Worm (Caenorhabditis elegans) whole organism, midembryonic: ENCODE results near the gene ftt-2.

Experiments
- T22C8.4 ChIP-seq: fragments of 200-800 bp; sonication (Bioruptor generic); IDR thresholded peaks from 2 replicates; pipeline ENCODE4 v1.3.6; 2022; ENCODE audit warnings: missing genetic modification characterization, missing compliant biosample characterization
- cog-1 ChIP-seq: sonication (generic microtip); optimal IDR thresholded peaks from 2 replicates; lab custom pipeline; 2016; ENCODE audit warnings: missing genetic modification characterization, missing compliant biosample characterization
- flt-1 ChIP-seq: fragments of 200-800 bp; sonication (Bioruptor generic); IDR thresholded peaks from 2 replicates; pipeline ENCODE4 v1.3.6; 2022; ENCODE audit warnings: missing genetic modification characterization, missing compliant biosample characterization
- klf-2 ChIP-seq: fragments of 200-800 bp; sonication (Bioruptor generic); conservative IDR thresholded peaks from 2 replicates; pipeline ENCODE4 v1.3.6; 2022; ENCODE audit warnings: missing genetic modification reagents, missing genetic modification characterization, missing compliant biosample characterization
- med-1 ChIP-seq: sonication (generic microtip); optimal IDR thresholded peaks from 2 replicates; lab custom pipeline; 2017; ENCODE audit warnings: missing genetic modification characterization, mild to moderate bottlenecking, missing compliant biosample characterization, antibody characterized with exemption, missing genetic modification reagents; ENCODE audit not compliant: insufficient read depth
- ref-1 ChIP-seq: fragments of 200-800 bp; sonication (Bioruptor generic); conservative IDR thresholded peaks from 2 replicates; pipeline ENCODE4 v1.3.6; 2022; ENCODE audit warnings: missing genetic modification reagents, missing genetic modification characterization, missing compliant biosample characterization
- tab-1 ChIP-seq: fragments of 200-800 bp; sonication (Bioruptor generic); IDR thresholded peaks from 2 replicates; pipeline ENCODE4 v1.3.6; 2022; ENCODE audit warnings: missing genetic modification characterization, missing compliant biosample characterization
- ztf-23 ChIP-seq: fragments of 200-800 bp; sonication (Bioruptor generic); IDR thresholded peaks from 2 replicates; pipeline ENCODE4 v1.3.6; 2022; ENCODE audit warnings: missing genetic modification reagents, missing genetic modification characterization, missing compliant biosample characterization
- ztf-29 ChIP-seq: fragments of 200-800 bp; sonication (Bioruptor generic); IDR thresholded peaks from 2 replicates; pipeline ENCODE4 v1.3.6; 2022; ENCODE audit warnings: missing genetic modification reagents, missing genetic modification characterization, missing compliant biosample characterization

The ftt-2 gene

DNA sequence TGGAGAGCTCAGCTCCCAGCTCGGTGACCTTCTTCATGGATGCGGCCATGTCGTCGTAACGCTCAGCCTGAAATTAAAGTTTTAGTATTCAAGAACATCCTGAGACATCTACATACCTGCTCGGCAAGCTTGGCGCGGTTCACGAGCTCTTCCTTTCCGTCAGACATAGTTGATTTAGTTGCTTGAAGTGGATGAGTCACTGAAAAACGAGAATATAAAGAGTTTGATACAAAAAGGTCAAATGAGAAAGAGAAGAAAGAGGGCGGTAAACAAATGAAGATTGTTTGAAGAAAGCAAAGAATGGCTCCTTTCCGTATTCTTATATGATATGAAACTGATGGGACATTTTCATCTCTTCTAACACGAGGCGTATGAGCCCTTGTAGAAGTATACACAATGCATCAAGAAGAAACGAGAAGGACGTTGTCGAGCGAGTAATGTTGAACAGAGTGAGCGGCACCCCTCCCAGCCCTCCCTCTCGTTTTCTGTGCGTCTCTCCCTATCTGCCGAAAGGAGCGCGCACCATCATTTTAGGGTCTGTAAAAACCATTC is at the start of gene ftt-2:
Gene ftt-2, minus strand, starts transcription at position 206 of the 552 bp plus-strand sequence.
- TF ChIP-seq klf-2 (GFP tag; lab: Robert Waterston, UW), result no peak
- no peak for TF ChIP-seq med-1 (GFP tag; lab: Kevin White, UChicago)
- TF ChIP-seq ztf-23 (GFP tag; lab: Robert Waterston, UW), result no peak

DNA sequence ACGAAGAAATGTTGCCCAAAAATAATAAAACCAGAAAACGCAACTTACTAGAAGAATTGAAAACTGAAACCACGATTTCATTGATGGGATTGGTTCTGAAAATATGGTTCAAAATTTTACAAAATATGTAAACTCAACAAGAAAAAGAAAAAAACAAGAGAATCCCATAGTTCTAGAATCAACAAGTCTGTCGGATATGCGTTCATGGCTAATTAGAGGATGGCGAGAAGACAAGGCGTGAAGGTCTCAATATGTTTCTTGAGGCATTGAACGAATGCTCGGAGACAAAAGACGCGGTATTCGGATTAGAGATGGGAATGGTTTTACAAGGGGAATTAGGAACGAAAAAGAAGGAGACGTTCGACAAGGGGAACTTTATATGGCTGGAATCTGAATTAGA is 45.5 kb upstream of the ftt-2 start, which contains the start of gene cutl-11:
Gene cutl-11, minus strand, starts transcription at position 101 of the 400 bp plus-strand sequence.
- no peak for TF ChIP-seq ztf-23 (GFP tag; lab: Robert Waterston, UW)
- no peak for TF ChIP-seq ztf-29 (GFP tag; lab: Robert Waterston, UW)
- no peak for TF ChIP-seq med-1 (GFP tag; lab: Kevin White, UChicago)
- no peak for TF ChIP-seq cog-1 (tag; lab: Kevin White, UChicago)
- no peak for TF ChIP-seq klf-2 (GFP tag; lab: Robert Waterston, UW)
- TF ChIP-seq ref-1 (GFP tag; lab: Robert Waterston, UW), result no peak
- no peak for TF ChIP-seq flt-1
- TF ChIP-seq T22C8.4 (GFP tag; lab: Robert Waterston, UW), result no peak
- no peak for TF ChIP-seq tab-1 (GFP tag; lab: Robert Waterston, UW)

- no peak for TF ChIP-seq klf-2 (GFP tag; lab: Robert Waterston, UW)
- TF ChIP-seq cog-1 (tag; lab: Kevin White, UChicago), result no peak
- TF ChIP-seq ztf-23 (GFP tag; lab: Robert Waterston, UW), result no peak
- TF ChIP-seq ref-1 (GFP tag; lab: Robert Waterston, UW), result no peak
- TF ChIP-seq flt-1, result no peak
- no peak for TF ChIP-seq tab-1 (GFP tag; lab: Robert Waterston, UW)
- no peak for TF ChIP-seq ztf-29 (GFP tag; lab: Robert Waterston, UW)
- TF ChIP-seq med-1 (GFP tag; lab: Kevin White, UChicago), result no peak
- TF ChIP-seq T22C8.4 (GFP tag; lab: Robert Waterston, UW), result no peak
Observed at ce11 chrX:11647165-11647564, 41.9 kb upstream of the ftt-2 start, which contains the start of gene T04F8.8. Gene T04F8.8 (plus strand): TSS chrX:11647465.

ce11 chrX:11645517-11645916 is 40.3 kb upstream of the ftt-2 start:
- TF ChIP-seq flt-1 (0 out of 2 replicates have a peak, but pooled peaks have one; percentile 39), T22C8.4 (GFP tag; lab: Robert Waterston, UW) (peak; percentile 55; the same call in 1 of the 2 replicates), tab-1 (GFP tag; lab: Robert Waterston, UW) (no peak)

ce11 chrX:11643767-11644235 is 38.6 kb upstream of the ftt-2 start, which contains the start of gene sto-4:
Gene sto-4 (plus strand): TSS chrX:11644126.
- TF ChIP-seq flt-1 (peak; percentile 72; the same call in 1 of the 2 replicates), klf-2 (GFP tag; lab: Robert Waterston, UW) (0 out of 2 replicates have a peak, but pooled peaks have one; percentile 31), ztf-23 (GFP tag; lab: Robert Waterston, UW) (0 out of 2 replicates have a peak, but pooled peaks have one; percentile 51), cog-1 (tag; lab: Kevin White, UChicago) (peak; percentile 62)

DNA sequence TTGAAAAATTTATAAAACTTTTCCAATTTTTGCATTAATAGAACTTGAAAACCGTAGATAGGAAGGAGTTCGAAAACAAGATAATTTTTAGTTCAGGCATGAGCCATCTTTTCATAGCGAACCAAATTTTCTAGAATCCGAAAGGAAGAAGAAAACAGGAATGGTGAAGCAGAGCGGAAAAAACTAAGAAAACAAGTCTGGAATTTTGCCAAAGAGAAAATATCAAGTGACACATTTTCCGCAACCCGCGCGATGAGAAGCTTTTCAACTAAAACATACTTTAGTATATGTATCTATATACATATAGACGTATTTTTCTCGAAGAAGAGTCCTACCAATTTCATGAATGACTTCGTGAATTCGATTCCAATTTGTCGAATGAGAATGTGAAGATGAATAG is 36.3 kb upstream of the ftt-2 start:
- TF ChIP-seq flt-1, result no peak
- no peak for TF ChIP-seq ztf-23 (GFP tag; lab: Robert Waterston, UW)
- TF ChIP-seq cog-1 (tag; lab: Kevin White, UChicago), result no peak
- no peak for TF ChIP-seq med-1 (GFP tag; lab: Kevin White, UChicago)
- no peak for TF ChIP-seq klf-2 (GFP tag; lab: Robert Waterston, UW)
- no peak for TF ChIP-seq tab-1 (GFP tag; lab: Robert Waterston, UW)
- no peak for TF ChIP-seq T22C8.4 (GFP tag; lab: Robert Waterston, UW)
- no peak for TF ChIP-seq ztf-29 (GFP tag; lab: Robert Waterston, UW)
- TF ChIP-seq ref-1 (GFP tag; lab: Robert Waterston, UW), result no peak

ce11 chrX:11640463-11640995 is 35.3 kb upstream of the ftt-2 start:
- TF ChIP-seq ztf-23 (GFP tag; lab: Robert Waterston, UW) (no peak), flt-1 (no peak), tab-1 (GFP tag; lab: Robert Waterston, UW) (no peak), klf-2 (GFP tag; lab: Robert Waterston, UW) (no peak), ref-1 (GFP tag; lab: Robert Waterston, UW) (no peak), T22C8.4 (GFP tag; lab: Robert Waterston, UW) (no peak), ztf-29 (GFP tag; lab: Robert Waterston, UW) (no peak), med-1 (GFP tag; lab: Kevin White, UChicago) (no peak), cog-1 (tag; lab: Kevin White, UChicago) (no peak)

- TF ChIP-seq ztf-23 (GFP tag; lab: Robert Waterston, UW) (no peak), ztf-29 (GFP tag; lab: Robert Waterston, UW) (no peak), klf-2 (GFP tag; lab: Robert Waterston, UW) (no peak), ref-1 (GFP tag; lab: Robert Waterston, UW) (no peak)
Observed at ce11 chrX:11638987-11639386, 33.8 kb upstream of the ftt-2 start.

ce11 chrX:11637721-11638120 is 32.5 kb upstream of the ftt-2 start:
- TF ChIP-seq flt-1 (no peak), ztf-29 (GFP tag; lab: Robert Waterston, UW) (no peak), T22C8.4 (GFP tag; lab: Robert Waterston, UW) (no peak), cog-1 (tag; lab: Kevin White, UChicago) (no peak), tab-1 (GFP tag; lab: Robert Waterston, UW) (no peak), ref-1 (GFP tag; lab: Robert Waterston, UW) (no peak), ztf-23 (GFP tag; lab: Robert Waterston, UW) (no peak), klf-2 (GFP tag; lab: Robert Waterston, UW) (no peak), med-1 (GFP tag; lab: Kevin White, UChicago) (no peak)
